Fruit fly (Drosophila melanogaster) S2 (cell line): ENCODE data around the gene Vtld.

Source experiments
- CG8478 ChIP-seq: fragments of >200 bp; optimal IDR thresholded peaks from 2 replicates; lab custom pipeline; 2018
- CTCF ChIP-seq, 2 experiments: fragments of >200 bp; optimal IDR thresholded peaks; 2 replicates each; lab custom pipeline; 2018

dm6 chr3L:19807521-19807920 lies 47.3 kb downstream of the Vtld start:
- no peak for TF ChIP-seq CG8478 (lab: Kevin White, UChicago)
- no peak for TF ChIP-seq CTCF (optimal IDR thresholded peaks at IDR 0.05; lab: Kevin White, UChicago)
